Fruit fly (Drosophila melanogaster) whole organism: Measurements from ENCODE around the gene CG4962.
A peak's percentile ranks its signal among the peaks of the same experiment; 100 is the strongest.

Source experiments
- CG8478 ChIP-seq: fragments of >200 bp; optimal IDR thresholded peaks from 2 replicates; lab custom pipeline; 2018; ENCODE audit warnings: inconsistent platforms
- Dll ChIP-seq: fragments of >200 bp; optimal IDR thresholded peaks from 2 replicates; lab custom pipeline; 2017
- EcR ChIP-seq, 2 experiments: fragments of >200 bp; optimal IDR thresholded peaks; 2 replicates each; lab custom pipeline; 2017; ENCODE audit warnings: missing biosample characterization in 2 of 2, missing genetic modification characterization in 2 of 2, missing genetic modification reagents in 2 of 2
- pan ChIP-seq: fragments of >200 bp; optimal IDR thresholded peaks from 2 replicates; lab custom pipeline; 2017
- psq ChIP-seq: fragments of >200 bp; optimal IDR thresholded peaks from 2 replicates; lab custom pipeline; 2017
- usp ChIP-seq: fragments of >200 bp; optimal IDR thresholded peaks from 2 replicates; lab custom pipeline; 2017; ENCODE audit warnings: missing biosample characterization, missing genetic modification characterization, mixed read lengths

The CG4962 gene

dm6 chr3L:16277135-16277534 lies 18.2 kb downstream of the CG4962 start, which contains the start of gene CG13065:
TSS of gene CG13065 (plus strand) at chr3L:16277435.
- no peak for TF ChIP-seq usp (GFP tag; lab: Kevin White, UChicago)
- TF ChIP-seq psq (lab: Kevin White, UChicago) = no peak
- no peak for TF ChIP-seq EcR (GFP tag; optimal IDR thresholded peaks at IDR 0.05; lab: Kevin White, UChicago)
- TF ChIP-seq pan (lab: Kevin White, UChicago) = no peak
- no peak for TF ChIP-seq Dll (lab: Kevin White, UChicago)
- TF ChIP-seq CG8478 = no peak

dm6 chr3L:16275391-16276017 lies 19.8 kb downstream of the CG4962 start:
- TF ChIP-seq CG8478 = no peak
- TF ChIP-seq EcR (GFP tag; optimal IDR thresholded peaks at IDR 0.05; lab: Kevin White, UChicago) = peak in 1 of 2 experiments; percentile 71
- no peak for TF ChIP-seq usp (GFP tag; lab: Kevin White, UChicago)
- TF ChIP-seq pan (lab: Kevin White, UChicago) = no peak
- TF ChIP-seq psq (lab: Kevin White, UChicago) = no peak

dm6 chr3L:16272338-16272959 lies 22.9 kb downstream of the CG4962 start, which contains the start of gene CG13066:
TSS of gene CG13066 (plus strand) at chr3L:16272909.
- no peak for TF ChIP-seq usp (GFP tag; lab: Kevin White, UChicago)
- no peak for TF ChIP-seq pan (lab: Kevin White, UChicago)
- TF ChIP-seq psq (lab: Kevin White, UChicago) = no peak
- no peak for TF ChIP-seq EcR (GFP tag; optimal IDR thresholded peaks at IDR 0.05; lab: Kevin White, UChicago)
- no peak for TF ChIP-seq Dll (lab: Kevin White, UChicago)
- TF ChIP-seq CG8478 = no peak

- no peak for TF ChIP-seq psq (lab: Kevin White, UChicago)
- no peak for TF ChIP-seq pan (lab: Kevin White, UChicago)
- no peak for TF ChIP-seq CG8478
- TF ChIP-seq EcR (GFP tag; optimal IDR thresholded peaks at IDR 0.05; lab: Kevin White, UChicago) = no peak
These were observed 24.5 kb downstream of the CG4962 start, which contains the start of the genes CG34248 and CG13067 for dm6 chr3L:16270802-16271332. TSS of gene CG34248 (minus strand) at chr3L:16270902. TSS of gene CG13067 (plus strand) at chr3L:16271282.

DNA sequence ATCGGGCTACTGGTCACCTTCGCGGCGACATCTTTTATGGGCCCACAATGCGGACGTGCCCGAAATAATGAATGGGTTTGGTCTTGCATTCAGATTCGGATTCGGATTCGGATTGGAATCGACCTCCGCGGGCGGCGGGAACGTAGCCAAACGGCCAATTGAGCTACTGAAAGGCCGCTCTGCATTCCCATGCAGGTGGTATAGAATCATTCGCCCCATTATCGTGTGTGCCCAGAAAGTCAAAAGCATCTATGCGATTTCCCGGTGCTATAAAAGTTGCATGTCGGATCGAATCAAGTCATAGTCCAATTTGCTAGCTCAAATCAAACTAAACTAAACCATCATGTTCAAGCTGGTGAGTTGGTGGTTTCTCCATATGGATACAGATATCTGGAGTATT lies 26.3 kb downstream of the CG4962 start, which contains the start of gene CG13068:
Gene CG13068, plus strand, starts transcription at position 301 of the 400 bp plus-strand sequence.
- no peak for TF ChIP-seq psq (lab: Kevin White, UChicago)
- TF ChIP-seq Dll (lab: Kevin White, UChicago) = no peak

- TF ChIP-seq EcR (GFP tag; optimal IDR thresholded peaks at IDR 0.05; lab: Kevin White, UChicago) (no peak), usp (GFP tag; lab: Kevin White, UChicago) (no peak), psq (lab: Kevin White, UChicago) (no peak), CG8478 (no peak), pan (lab: Kevin White, UChicago) (no peak), Dll (lab: Kevin White, UChicago) (no peak)
These were observed 27.1 kb downstream of the CG4962 start, which contains the start of gene CG4950 for dm6 chr3L:16268106-16268733. TSS of gene CG4950 (minus strand) at chr3L:16268156.

dm6 chr3L:16265000-16265399 lies 30.3 kb downstream of the CG4962 start, which contains the start of the genes CG13051 and CG13069:
TSS of gene CG13051 (minus strand) at chr3L:16265100.
TSS of gene CG13069 (plus strand) at chr3L:16265385.
- TF ChIP-seq usp (GFP tag; lab: Kevin White, UChicago) (no peak), Dll (lab: Kevin White, UChicago) (no peak), pan (lab: Kevin White, UChicago) (no peak)

DNA sequence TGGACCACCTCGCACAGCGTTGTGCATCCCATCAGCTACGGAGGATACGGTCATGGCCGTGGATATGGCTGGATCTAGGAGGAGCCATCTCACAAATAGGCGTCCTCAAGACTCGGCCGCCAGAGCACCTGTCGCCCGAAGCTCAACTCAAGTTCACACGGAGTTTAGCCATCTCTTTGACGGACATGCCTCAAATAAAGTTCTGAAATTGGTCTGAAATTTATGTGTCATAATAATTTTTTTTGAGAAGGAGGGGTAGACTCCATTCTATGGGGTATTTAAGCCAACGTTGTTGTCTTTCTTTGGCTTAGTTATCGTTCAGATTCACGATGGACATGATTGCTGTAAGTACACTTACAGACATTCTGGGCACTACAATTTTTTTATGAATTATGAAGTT lies 32.3 kb downstream of the CG4962 start, which contains the start of gene CG13070:
Gene CG13070, plus strand, starts transcription at position 301 of the 400 bp plus-strand sequence.
- TF ChIP-seq CG8478 (no peak), psq (lab: Kevin White, UChicago) (no peak), Dll (lab: Kevin White, UChicago) (no peak), pan (lab: Kevin White, UChicago) (no peak), EcR (GFP tag; optimal IDR thresholded peaks at IDR 0.05; lab: Kevin White, UChicago) (no peak), usp (GFP tag; lab: Kevin White, UChicago) (no peak)

- TF ChIP-seq pan (lab: Kevin White, UChicago) = no peak
- TF ChIP-seq usp (GFP tag; lab: Kevin White, UChicago) = no peak
- TF ChIP-seq Dll (lab: Kevin White, UChicago) = no peak
- no peak for TF ChIP-seq CG8478
- TF ChIP-seq EcR (GFP tag; optimal IDR thresholded peaks at IDR 0.05; lab: Kevin White, UChicago) = no peak
- TF ChIP-seq psq (lab: Kevin White, UChicago) = no peak
These were observed 32.9 kb downstream of the CG4962 start, which contains the start of gene CG13071 for dm6 chr3L:16262440-16262839. TSS of gene CG13071 (plus strand) at chr3L:16262740.

DNA sequence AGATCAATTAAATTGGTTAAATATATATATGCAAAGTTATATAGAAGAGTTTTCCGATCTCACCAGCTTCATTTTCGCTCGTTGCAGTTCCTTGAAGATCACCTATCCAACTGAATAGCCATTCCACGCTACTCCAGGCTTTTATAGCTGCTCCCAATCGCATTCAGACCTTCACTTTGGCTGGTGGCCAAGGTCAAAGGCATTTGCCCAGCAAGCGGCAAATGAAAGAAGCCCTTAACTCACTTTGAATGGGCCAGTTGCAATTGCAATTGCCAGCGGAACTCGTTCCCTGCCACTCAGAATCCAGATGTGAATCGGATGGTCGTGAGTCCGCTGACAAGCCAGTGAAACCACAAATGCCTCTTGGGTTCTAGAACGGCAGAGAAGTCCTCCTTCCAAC lies 33.8 kb downstream of the CG4962 start, which contains the start of gene CG34247:
Gene CG34247, minus strand, starts transcription at position 101 of the 400 bp plus-strand sequence.
- TF ChIP-seq usp (GFP tag; lab: Kevin White, UChicago) = no peak

- TF ChIP-seq usp (GFP tag; lab: Kevin White, UChicago) (no peak), EcR (GFP tag; optimal IDR thresholded peaks at IDR 0.05; lab: Kevin White, UChicago) (no peak), Dll (lab: Kevin White, UChicago) (no peak), psq (lab: Kevin White, UChicago) (no peak), CG8478 (no peak), pan (lab: Kevin White, UChicago) (no peak)
These were observed 35.8 kb downstream of the CG4962 start, which contains the start of gene CG13053 for dm6 chr3L:16259552-16259951. TSS of gene CG13053 (minus strand) at chr3L:16259722.
